Fruit fly (Drosophila melanogaster) whole organism, embryonic: ENCODE results near the gene CG3625.

ENCODE experiments used
- Aef1 ChIP-seq: fragments of 200-800 bp; sonication (Bioruptor generic); IDR thresholded peaks from 3 replicates; pipeline ENCODE4 v1.3.6; 2022; ENCODE audit warnings: missing biosample characterization, missing genetic modification characterization
- B-H1 ChIP-seq: fragments of 200-800 bp; sonication (Bioruptor generic); IDR thresholded peaks from 3 replicates; pipeline ENCODE4 v1.3.6; 2022; ENCODE audit warnings: missing biosample characterization, missing genetic modification characterization
- CG11696 ChIP-seq: fragments of 200-800 bp; sonication (Bioruptor generic); IDR thresholded peaks from 2 replicates; pipeline ENCODE4 v1.3.6; 2022; ENCODE audit warnings: missing biosample characterization, missing genetic modification characterization
- CG11723 ChIP-seq: fragments of 200-800 bp; sonication (Bioruptor generic); optimal IDR thresholded peaks from 2 replicates; lab custom pipeline; 2017; ENCODE audit warnings: missing biosample characterization, mild to moderate bottlenecking, missing genetic modification characterization
- CG12236 ChIP-seq: fragments of 200-800 bp; sonication (Bioruptor generic); optimal IDR thresholded peaks from 2 replicates; lab custom pipeline; 2016; ENCODE audit warnings: missing biosample characterization, missing genetic modification characterization
- CG12391 ChIP-seq: fragments of 200-800 bp; sonication (Bioruptor generic); optimal IDR thresholded peaks from 3 replicates; lab custom pipeline; 2018; ENCODE audit warnings: missing biosample characterization, mild to moderate bottlenecking, missing genetic modification characterization, moderate library complexity
- CG13287 ChIP-seq: fragments of 200-800 bp; sonication (Bioruptor generic); IDR thresholded peaks from 2 replicates; pipeline ENCODE4 v1.3.6; 2022; ENCODE audit warnings: missing biosample characterization, missing genetic modification characterization; ENCODE audit not compliant: partially characterized antibody
- CG16779 ChIP-seq: fragments of 200-800 bp; sonication (Bioruptor generic); IDR thresholded peaks from 2 replicates; pipeline ENCODE4 v1.3.6; 2022; ENCODE audit warnings: missing biosample characterization, missing genetic modification characterization
- CG17612 ChIP-seq: fragments of 200-800 bp; sonication (Bioruptor generic); IDR thresholded peaks from 2 replicates; pipeline ENCODE4 v1.3.6; 2022; ENCODE audit warnings: missing biosample characterization, missing genetic modification characterization
- CG17829 ChIP-seq: fragments of 200-800 bp; optimal IDR thresholded peaks from 2 replicates; lab custom pipeline; 2019; ENCODE audit warnings: missing biosample characterization, mild to moderate bottlenecking, missing genetic modification characterization, moderate library complexity
- CG2199 ChIP-seq: fragments of 200-800 bp; sonication (Bioruptor generic); IDR thresholded peaks from 3 replicates; pipeline ENCODE4 v1.3.6; 2022; ENCODE audit warnings: missing biosample characterization, missing genetic modification characterization
- CG4328 ChIP-seq: fragments of 200-800 bp; sonication (Bioruptor generic); optimal IDR thresholded peaks from 3 replicates; lab custom pipeline; 2017; ENCODE audit warnings: missing biosample characterization, missing genetic modification reagents, missing genetic modification characterization
- CG6254 ChIP-seq: fragments of 200-800 bp; sonication (Bioruptor generic); optimal IDR thresholded peaks from 3 replicates; lab custom pipeline; 2017; ENCODE audit warnings: mild to moderate bottlenecking, missing biosample characterization, missing genetic modification reagents, missing genetic modification characterization
- CG6654 ChIP-seq: fragments of 200-800 bp; sonication (Bioruptor generic); optimal IDR thresholded peaks from 2 replicates; lab custom pipeline; 2017; ENCODE audit warnings: missing biosample characterization, mild to moderate bottlenecking, missing genetic modification characterization
- CG7271 ChIP-seq: fragments of 200-800 bp; sonication (Bioruptor generic); optimal IDR thresholded peaks from 2 replicates; lab custom pipeline; 2018; ENCODE audit warnings: missing biosample characterization, mild to moderate bottlenecking, missing genetic modification characterization, moderate library complexity
- CG7745 ChIP-seq: fragments of 200-800 bp; sonication (Bioruptor generic); optimal IDR thresholded peaks from 2 replicates; lab custom pipeline; 2018; ENCODE audit warnings: missing biosample characterization, mild to moderate bottlenecking, missing genetic modification characterization, moderate library complexity
- CG9215 ChIP-seq: fragments of 200-800 bp; sonication (Bioruptor generic); IDR thresholded peaks from 2 replicates; pipeline ENCODE4 v1.3.6; 2022; ENCODE audit warnings: missing biosample characterization, missing genetic modification characterization
- CG9817 ChIP-seq: fragments of 200-800 bp; sonication (Bioruptor generic); optimal IDR thresholded peaks from 2 replicates; lab custom pipeline; 2018; ENCODE audit warnings: missing biosample characterization, mild to moderate bottlenecking, missing genetic modification characterization, moderate library complexity
- CG9876 ChIP-seq: fragments of 200-800 bp; sonication (Bioruptor generic); optimal IDR thresholded peaks from 2 replicates; lab custom pipeline; 2016; ENCODE audit warnings: missing biosample characterization, missing genetic modification characterization
- D19B ChIP-seq: fragments of 200-800 bp; sonication (Bioruptor generic); optimal IDR thresholded peaks from 2 replicates; lab custom pipeline; 2017; ENCODE audit warnings: missing biosample characterization, mild to moderate bottlenecking, missing genetic modification characterization
- Dad ChIP-seq: fragments of 200-800 bp; sonication (Bioruptor generic); optimal IDR thresholded peaks from 3 replicates; lab custom pipeline; 2016; ENCODE audit warnings: missing biosample characterization, missing genetic modification characterization
- Dbx ChIP-seq: fragments of 200-800 bp; sonication (Bioruptor generic); IDR thresholded peaks from 3 replicates; pipeline ENCODE4 v1.3.6; 2022; ENCODE audit warnings: missing biosample characterization, missing genetic modification characterization
- Dek ChIP-seq: fragments of 200-800 bp; sonication (Bioruptor generic); optimal IDR thresholded peaks from 3 replicates; lab custom pipeline; 2019; ENCODE audit warnings: missing biosample characterization, mild to moderate bottlenecking, missing genetic modification characterization, moderate library complexity
- HmgZ ChIP-seq: fragments of 200-800 bp; sonication (Bioruptor generic); optimal IDR thresholded peaks from 2 replicates; lab custom pipeline; 2018; ENCODE audit warnings: missing biosample characterization, mild to moderate bottlenecking, missing genetic modification characterization
- MESR4 ChIP-seq: fragments of 200-800 bp; sonication (Bioruptor generic); optimal IDR thresholded peaks from 2 replicates; lab custom pipeline; 2018; ENCODE audit warnings: missing biosample characterization, mild to moderate bottlenecking, missing genetic modification characterization, moderate library complexity
- Nf-YB ChIP-seq: fragments of 200-800 bp; sonication (Bioruptor generic); optimal IDR thresholded peaks from 3 replicates; lab custom pipeline; 2019; ENCODE audit warnings: missing biosample characterization, mild to moderate bottlenecking, missing genetic modification characterization, moderate library complexity
- NfI ChIP-seq: fragments of 200-800 bp; sonication (Bioruptor generic); optimal IDR thresholded peaks from 3 replicates; lab custom pipeline; 2018; ENCODE audit warnings: missing biosample characterization, mild to moderate bottlenecking, missing genetic modification characterization, moderate library complexity
- Sox102F ChIP-seq: fragments of 200-800 bp; sonication (Bioruptor generic); optimal IDR thresholded peaks from 2 replicates; lab custom pipeline; 2018; ENCODE audit warnings: missing biosample characterization, mild to moderate bottlenecking, missing genetic modification characterization, moderate library complexity
- Sry-δ ChIP-seq: fragments of 200-800 bp; sonication (Bioruptor generic); optimal IDR thresholded peaks from 2 replicates; lab custom pipeline; 2016; ENCODE audit warnings: missing biosample characterization, missing genetic modification characterization
- ash1 ChIP-seq: fragments of 200-800 bp; sonication (Bioruptor generic); optimal IDR thresholded peaks from 2 replicates; lab custom pipeline; 2018; ENCODE audit warnings: missing biosample characterization, mild to moderate bottlenecking, missing genetic modification characterization
- btn ChIP-seq: fragments of 200-800 bp; sonication (Bioruptor generic); optimal IDR thresholded peaks from 2 replicates; lab custom pipeline; 2016; ENCODE audit warnings: missing biosample characterization, missing genetic modification characterization
- crp ChIP-seq, 2 experiments: fragments of 200-800 bp; sonication (Bioruptor generic); optimal IDR thresholded peaks; 2 replicates in 1 of 2; 3 replicates in 1 of 2; lab custom pipeline; 2017; ENCODE audit warnings: missing biosample characterization in 2 of 2, missing genetic modification characterization in 2 of 2, mild to moderate bottlenecking in 1 of 2, moderate library complexity in 1 of 2
- da ChIP-seq: fragments of 200-800 bp; sonication (Bioruptor generic); optimal IDR thresholded peaks from 2 replicates; lab custom pipeline; 2016; ENCODE audit warnings: missing biosample characterization, missing genetic modification characterization
- en ChIP-seq: fragments of 200-800 bp; sonication (Bioruptor generic); optimal IDR thresholded peaks from 2 replicates; lab custom pipeline; 2016; ENCODE audit warnings: missing biosample characterization, missing genetic modification characterization
- fru ChIP-seq: fragments of >200 bp; optimal IDR thresholded peaks from 2 replicates; lab custom pipeline; 2017
- fu2 ChIP-seq: fragments of 200-800 bp; sonication (Bioruptor generic); optimal IDR thresholded peaks from 2 replicates; lab custom pipeline; 2016; ENCODE audit warnings: missing biosample characterization, missing genetic modification characterization
- grn ChIP-seq: fragments of 200-800 bp; sonication (Bioruptor generic); optimal IDR thresholded peaks from 3 replicates; lab custom pipeline; 2017; ENCODE audit warnings: missing biosample characterization, missing genetic modification characterization
- odd ChIP-seq: fragments of 200-800 bp; sonication (Bioruptor generic); optimal IDR thresholded peaks from 2 replicates; lab custom pipeline; 2017; ENCODE audit warnings: missing biosample characterization, mild to moderate bottlenecking, missing genetic modification characterization
- pan ChIP-seq, 4 experiments: fragments of >200 bp in 3 of 4; fragments of 200-800 bp in 1 of 4; sonication (Bioruptor generic) in 1 of 4; optimal IDR thresholded peaks in 3 of 4; IDR thresholded peaks in 1 of 4; 2 replicates each; pipeline versions ENCODE4 v1.3.6 to Lab custom; 2017 to 2022; ENCODE audit warnings: missing biosample characterization in 2 of 4, missing genetic modification characterization in 2 of 4, mixed read lengths in 1 of 4
- pros ChIP-seq: fragments of 200-800 bp; sonication (Bioruptor generic); optimal IDR thresholded peaks from 3 replicates; lab custom pipeline; 2019; ENCODE audit warnings: missing biosample characterization, mild to moderate bottlenecking, missing genetic modification characterization, moderate library complexity
- salm ChIP-seq: fragments of 200-800 bp; sonication (Bioruptor generic); optimal IDR thresholded peaks from 2 replicates; lab custom pipeline; 2018; ENCODE audit warnings: missing biosample characterization, mild to moderate bottlenecking, missing genetic modification characterization
- sd ChIP-seq: fragments of 200-800 bp; sonication (Bioruptor generic); optimal IDR thresholded peaks from 3 replicates; lab custom pipeline; 2018; ENCODE audit warnings: missing biosample characterization, mild to moderate bottlenecking, missing genetic modification characterization, moderate library complexity
- sens ChIP-seq: fragments of 200-800 bp; sonication (Bioruptor generic); peaks from one replicate; lab custom pipeline; 2016; ENCODE audit warnings: missing biosample characterization, missing genetic modification characterization
- ssp ChIP-seq: fragments of 200-800 bp; sonication (Bioruptor generic); IDR thresholded peaks from 2 replicates; pipeline ENCODE4 v1.3.6; 2022; ENCODE audit warnings: missing biosample characterization, missing genetic modification characterization
- sug ChIP-seq: fragments of 200-800 bp; optimal IDR thresholded peaks from 2 replicates; lab custom pipeline; 2019; ENCODE audit warnings: missing biosample characterization, mild to moderate bottlenecking, missing genetic modification characterization, moderate library complexity
- tio ChIP-seq: fragments of 200-800 bp; sonication (Bioruptor generic); optimal IDR thresholded peaks from 2 replicates; lab custom pipeline; 2017; ENCODE audit warnings: missing biosample characterization, missing genetic modification characterization, inconsistent platforms
- ttk ChIP-seq: fragments of 200-800 bp; sonication (Bioruptor generic); IDR thresholded peaks from 2 replicates; pipeline ENCODE4 v2.1.2; 2022; ENCODE audit warnings: missing biosample characterization, missing genetic modification characterization
- tx ChIP-seq: fragments of 200-800 bp; sonication (Bioruptor generic); optimal IDR thresholded peaks from 2 replicates; lab custom pipeline; 2016; ENCODE audit warnings: missing biosample characterization, missing genetic modification characterization
- z ChIP-seq: fragments of 200-800 bp; sonication (Bioruptor generic); IDR thresholded peaks from 3 replicates; pipeline ENCODE4 v1.3.6; 2022; ENCODE audit warnings: missing biosample characterization, missing genetic modification characterization
- zen2 ChIP-seq: fragments of 200-800 bp; sonication (Bioruptor generic); IDR thresholded peaks from 3 replicates; pipeline ENCODE4 v1.3.6; 2022; ENCODE audit warnings: missing biosample characterization, missing genetic modification characterization; ENCODE audit not compliant: partially characterized antibody

CG3625 gene

dm6 chr2L:249048-249825 lies 42.4 kb downstream of the CG3625 start (continued):
- TF ChIP-seq CG12236 (GFP tag; lab: Kevin White, UChicago) (no peak), zen2 (GFP tag; lab: Robert Waterston, UW) (peak; percentile 82), Dad (GFP tag; lab: Kevin White, UChicago) (no peak), pros (GFP tag; lab: Kevin White, UChicago) (peak; percentile 91), CG16779 (GFP tag; lab: Robert Waterston, UW) (0 out of 2 replicates have a peak, but pooled peaks have one; percentile 9), ttk (GFP tag; lab: Robert Waterston, UW) (no peak), CG9817 (tag; lab: Kevin White, UChicago) (no peak), Dek (no peak), Dbx (GFP tag; lab: Robert Waterston, UW) (no peak), ash1 (GFP tag; lab: Kevin White, UChicago) (no peak), sug (tag; lab: Kevin White, UChicago) (no peak), Aef1 (GFP tag; lab: Robert Waterston, UW) (no peak), D19B (no peak), Sox102F (GFP tag; lab: Kevin White, UChicago) (peak; percentile 42), CG6654 (GFP tag; lab: Kevin White, UChicago) (no peak), CG9876 (no peak), CG7271 (tag; lab: Kevin White, UChicago) (no peak), btn (GFP tag; lab: Kevin White, UChicago) (no peak), grn (GFP tag; lab: Kevin White, UChicago) (no peak), B-H1 (GFP tag; lab: Robert Waterston, UW) (no peak), sd (tag; lab: Kevin White, UChicago) (peak; percentile 60), fu2 (GFP tag; lab: Kevin White, UChicago) (no peak), CG17612 (no peak), Nf-YB (GFP tag; lab: Kevin White, UChicago) (peak; percentile 42), NfI (GFP tag; lab: Kevin White, UChicago) (no peak), HmgZ (no peak), en (GFP tag; lab: Kevin White, UChicago) (no peak), z (GFP tag; lab: Robert Waterston, UW) (peak; percentile 73; the same call in 2 of the 3 replicates), CG17829 (tag; lab: Kevin White, UChicago) (no peak), fru (lab: Kevin White, UChicago) (no peak), salm (no peak), MESR4 (GFP tag; lab: Kevin White, UChicago) (no peak), crp (GFP tag; optimal IDR thresholded peaks at IDR 0.05; lab: Kevin White, UChicago) (no peak), CG6254 (GFP tag; lab: Kevin White, UChicago) (no peak), Sry-δ (GFP tag; lab: Kevin White, UChicago) (no peak), sens (GFP tag; lab: Kevin White, UChicago) (peak; percentile 87), CG9215 (GFP tag; lab: Robert Waterston, UW) (no peak), tio (GFP tag; lab: Kevin White, UChicago) (peak; percentile 13), CG4328 (GFP tag; lab: Kevin White, UChicago) (no peak), CG7745 (no peak), CG11723 (GFP tag; lab: Kevin White, UChicago) (no peak), CG11696 (no peak), CG13287 (GFP tag; lab: Robert Waterston, UW) (peak; percentile 62), da (no peak), CG2199 (peak; percentile 82), pan (optimal IDR thresholded peaks at IDR 0.05; lab: Kevin White, UChicago) (no peak), pan (GFP tag; optimal IDR thresholded peaks at IDR 0.05 in 1 of 2, IDR thresholded peaks at IDR 0.05 in 1 of 2) (peak in 1 of 2 experiments; percentile 43), odd (no peak), CG12391 (tag; lab: Kevin White, UChicago) (peak; percentile 6), tx (GFP tag; lab: Kevin White, UChicago) (no peak), ssp (GFP tag; lab: Robert Waterston, UW) (no peak)
